Worm (Caenorhabditis elegans): ENCODE measurements around the gene sas-5.
A peak's percentile ranks its signal among the peaks of the same experiment; 100 is the strongest.

The sas-5 gene

ce11 chrV:11644166-11644565 lies 33.6 kb downstream of the sas-5 start, which contains the start of gene bir-1 (continued):
- TF ChIP-seq Y22D7AL.16 (tag; optimal IDR thresholded peaks at IDR 0.05) (no peak), ceh-48 (tag; optimal IDR thresholded peaks at IDR 0.05) (peak; percentile 95), ceh-19 (GFP tag; optimal IDR thresholded peaks at IDR 0.05) (no peak), sox-4 (tag; optimal IDR thresholded peaks at IDR 0.05) (no peak), elt-2 (tag; optimal IDR thresholded peaks at IDR 0.05) (peak; percentile 44), unc-42 (tag; optimal IDR thresholded peaks at IDR 0.05) (peak; percentile 54), ceh-14 (tag; optimal IDR thresholded peaks at IDR 0.05) (peak; percentile 26), odd-2 (tag; optimal IDR thresholded peaks at IDR 0.05) (no peak)

ce11 chrV:11645244-11645643 lies 34.7 kb downstream of the sas-5 start, which contains the start of gene skp-1:
TSS of gene skp-1 (plus strand) at chrV:11645481.
- no peak for TF ChIP-seq sox-2 (GFP tag; IDR thresholded peaks at IDR 0.05)
- TF ChIP-seq fkh-6 (tag; optimal IDR thresholded peaks at IDR 0.05) = no peak
- TF ChIP-seq ztf-16 (tag; optimal IDR thresholded peaks at IDR 0.05) = no peak
- TF ChIP-seq pag-3 (tag; optimal IDR thresholded peaks at IDR 0.05; ENCODE audit: borderline replicate concordance) = no peak
- TF ChIP-seq ceh-6 (GFP tag; optimal IDR thresholded peaks at IDR 0.05) = no peak
- TF ChIP-seq ceh-19 (GFP tag; optimal IDR thresholded peaks at IDR 0.05) = no peak
- no peak for TF ChIP-seq unc-42 (tag; optimal IDR thresholded peaks at IDR 0.05)

- no peak for TF ChIP-seq ceh-19 (GFP tag; optimal IDR thresholded peaks at IDR 0.05)
- peak; percentile 46 for TF ChIP-seq elt-2 (tag; optimal IDR thresholded peaks at IDR 0.05)
Observed at ce11 chrV:11647821-11648220, 37.3 kb downstream of the sas-5 start.

DNA sequence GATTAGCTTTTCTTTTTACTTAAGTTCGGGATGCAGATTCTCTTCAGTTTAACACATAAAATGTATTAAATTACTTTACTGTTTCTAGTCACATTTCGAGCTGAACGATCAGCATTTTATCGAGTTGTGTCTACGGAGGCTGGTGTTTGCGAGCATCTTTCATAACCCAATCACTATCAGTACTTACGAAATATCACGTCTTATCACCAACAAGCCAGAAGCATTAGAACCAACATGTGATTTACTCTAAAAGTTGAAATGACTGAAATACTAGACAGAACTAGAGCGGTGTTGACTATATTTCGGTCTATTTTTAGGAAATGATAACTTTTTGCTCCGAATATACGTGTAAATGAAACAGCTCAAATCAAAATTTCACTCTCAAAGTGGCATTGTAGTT lies 37.9 kb downstream of the sas-5 start:
- TF ChIP-seq nfya-1 (tag; optimal IDR thresholded peaks at IDR 0.05) = no peak

- TF ChIP-seq unc-42 (tag; optimal IDR thresholded peaks at IDR 0.05) (no peak), C38D4.7 (GFP tag; optimal IDR thresholded peaks at IDR 0.05) (no peak), nhr-11 (tag; optimal IDR thresholded peaks at IDR 0.05) (no peak), Y22D7AL.16 (tag; optimal IDR thresholded peaks at IDR 0.05) (no peak), elt-2 (tag; optimal IDR thresholded peaks at IDR 0.05) (no peak), unc-55 (GFP tag; optimal IDR thresholded peaks at IDR 0.05) (no peak), lin-11 (tag; optimal IDR thresholded peaks at IDR 0.05) (no peak), elt-4 (tag; optimal IDR thresholded peaks at IDR 0.05) (no peak), fax-1 (tag; optimal IDR thresholded peaks at IDR 0.05) (no peak)
Observed at ce11 chrV:11649254-11649653, 38.7 kb downstream of the sas-5 start.

DNA sequence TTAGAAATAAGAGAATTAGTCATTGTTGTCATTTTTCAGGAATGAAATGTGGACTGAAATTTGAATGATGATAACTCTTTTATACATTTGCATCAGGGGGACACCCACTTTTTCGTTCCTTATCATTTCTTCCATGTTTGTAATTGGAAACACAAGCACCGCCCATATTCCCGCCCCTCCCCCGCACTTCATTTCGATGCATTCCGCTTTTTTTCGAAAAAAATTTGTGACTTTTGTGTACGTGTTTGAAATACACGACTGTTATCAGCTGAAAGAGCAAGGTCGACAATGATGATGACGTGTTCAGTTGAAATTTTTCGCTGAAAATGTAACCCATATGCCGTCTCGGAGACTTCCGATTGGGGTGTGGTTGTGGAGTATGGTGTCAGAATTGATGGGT lies 40.2 kb downstream of the sas-5 start, which contains the start of gene zip-10:
Gene zip-10, minus strand, starts transcription at position 43 of the 400 bp plus-strand sequence.
- no peak for TF ChIP-seq unc-86 (tag; optimal IDR thresholded peaks at IDR 0.05)

ce11 chrV:11653095-11653494 lies 42.6 kb downstream of the sas-5 start:
- TF ChIP-seq madf-2 (tag; optimal IDR thresholded peaks at IDR 0.05) (no peak), dve-1 (tag; optimal IDR thresholded peaks at IDR 0.05) (no peak), zip-5 (tag; optimal IDR thresholded peaks at IDR 0.05) (no peak), ceh-19 (GFP tag; optimal IDR thresholded peaks at IDR 0.05) (no peak), ahr-1 (tag; optimal IDR thresholded peaks at IDR 0.05) (no peak), ceh-48 (tag; optimal IDR thresholded peaks at IDR 0.05) (no peak), hlh-30 (tag; optimal IDR thresholded peaks at IDR 0.05; ENCODE audit: insufficient read depth) (no peak), unc-3 (GFP tag; conservative IDR thresholded peaks at IDR 0.05) (no peak), unc-3 (tag; optimal IDR thresholded peaks at IDR 0.05) (no peak), eyg-1 (tag; optimal IDR thresholded peaks at IDR 0.05) (no peak), ceh-18 (tag; optimal IDR thresholded peaks at IDR 0.05) (no peak), hlh-6 (tag; optimal IDR thresholded peaks at IDR 0.05) (no peak), T23F11.4 (GFP tag; optimal IDR thresholded peaks at IDR 0.05) (no peak), pha-4 (tag; optimal IDR thresholded peaks at IDR 0.05) (no peak), hlh-13 (GFP tag; optimal IDR thresholded peaks at IDR 0.05) (no peak), syd-9 (tag; optimal IDR thresholded peaks at IDR 0.05) (no peak), tbx-2 (tag; optimal IDR thresholded peaks at IDR 0.05) (no peak), nfya-1 (tag; optimal IDR thresholded peaks at IDR 0.05) (no peak), rnt-1 (tag; optimal IDR thresholded peaks at IDR 0.05) (no peak)

Data from whole organism, late embryonic.